Worm (Caenorhabditis elegans): ENCODE results near the gene srz-48.

DNA sequence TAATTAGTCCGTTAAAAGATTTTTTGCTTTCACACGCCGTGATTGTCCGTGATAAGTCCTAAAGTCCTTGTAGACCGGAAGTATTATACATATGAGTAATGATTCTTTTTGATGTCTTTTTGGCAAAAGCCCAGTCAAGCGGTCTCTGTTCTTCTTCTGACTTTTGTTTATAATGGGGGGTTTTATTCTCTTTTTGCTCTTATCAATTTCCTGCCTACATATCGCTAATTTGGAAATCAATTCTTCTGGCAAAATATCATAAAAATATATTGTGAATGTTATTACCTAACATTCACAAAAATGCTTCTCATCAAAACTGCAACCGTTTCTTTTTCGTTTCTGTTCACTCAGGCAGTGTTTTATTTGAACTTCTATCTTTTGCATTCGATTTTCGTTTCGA lies 16.5 kb upstream of the srz-48 start, which contains the start of gene srbc-61:
- TF ChIP-seq med-1 (GFP tag; optimal IDR thresholded peaks at IDR 0.05; ENCODE audit: insufficient read depth): no peak
- TF ChIP-seq flt-1 (GFP tag; IDR thresholded peaks at IDR 0.05): no peak
- no peak for TF ChIP-seq klf-2 (GFP tag; conservative IDR thresholded peaks at IDR 0.05)
- TF ChIP-seq tab-1 (GFP tag; IDR thresholded peaks at IDR 0.05): no peak
- no peak for TF ChIP-seq cog-1 (tag; optimal IDR thresholded peaks at IDR 0.05)
- no peak for TF ChIP-seq ztf-29 (GFP tag; IDR thresholded peaks at IDR 0.05)
- no peak for TF ChIP-seq ref-1 (GFP tag; conservative IDR thresholded peaks at IDR 0.05)
- TF ChIP-seq ztf-23 (GFP tag; IDR thresholded peaks at IDR 0.05): no peak
